Worm (Caenorhabditis elegans) whole organism, L2 larva: ENCODE measurements around the gene F14B8.6.

Experiments
- C34F6.9 ChIP-seq: fragments of 150-350 bp; optimal IDR thresholded peaks from 2 replicates; lab custom pipeline; 2014; ENCODE audit warnings: missing biosample characterization, missing genetic modification characterization
- F13H6.1 ChIP-seq: sonication (generic microtip); optimal IDR thresholded peaks from 2 replicates; lab custom pipeline; 2016; ENCODE audit warnings: missing genetic modification characterization, missing compliant biosample characterization
- R02D3.7 ChIP-seq: fragments of 150-350 bp; optimal IDR thresholded peaks from 2 replicates; lab custom pipeline; 2014; ENCODE audit warnings: missing biosample characterization, missing genetic modification characterization
- Y55F3AM.14 ChIP-seq: fragments of 200-800 bp; sonication (Bioruptor generic); optimal IDR thresholded peaks from 2 replicates; lab custom pipeline; 2018; ENCODE audit warnings: mild to moderate bottlenecking, missing genetic modification characterization, missing compliant biosample characterization
- ZK546.5 ChIP-seq: sonication (generic microtip); optimal IDR thresholded peaks from 2 replicates; lab custom pipeline; 2017; ENCODE audit warnings: missing biosample characterization, missing genetic modification characterization
- blmp-1 ChIP-seq: sonication (generic microtip); optimal IDR thresholded peaks from 2 replicates; lab custom pipeline; 2017; ENCODE audit warnings: missing genetic modification characterization, mild to moderate bottlenecking, missing compliant biosample characterization, antibody characterized with exemption, moderate library complexity; ENCODE audit not compliant: insufficient read depth
- ceh-16 ChIP-seq: fragments of 150-350 bp; optimal IDR thresholded peaks from 2 replicates; lab custom pipeline; 2014; ENCODE audit warnings: missing biosample characterization, missing genetic modification characterization
- ceh-82 ChIP-seq: fragments of 150-350 bp; optimal IDR thresholded peaks from 2 replicates; lab custom pipeline; 2014; ENCODE audit warnings: missing biosample characterization, missing genetic modification characterization
- crh-2 ChIP-seq: sonication (generic microtip); optimal IDR thresholded peaks from 2 replicates; lab custom pipeline; 2017; ENCODE audit warnings: missing biosample characterization, missing genetic modification characterization
- elt-1 ChIP-seq: fragments of 150-350 bp; optimal IDR thresholded peaks from 2 replicates; lab custom pipeline; 2014; ENCODE audit warnings: missing biosample characterization, missing genetic modification characterization
- fos-1 ChIP-seq: fragments of 150-350 bp; optimal IDR thresholded peaks from 2 replicates; lab custom pipeline; 2014; ENCODE audit warnings: missing biosample characterization, missing genetic modification characterization
- gmeb-1 ChIP-seq: fragments of 150-350 bp; optimal IDR thresholded peaks from 2 replicates; lab custom pipeline; 2014; ENCODE audit warnings: missing biosample characterization, missing genetic modification characterization
- lin-11 ChIP-seq: fragments of 150-350 bp; sonication (generic microtip); optimal IDR thresholded peaks from 2 replicates; lab custom pipeline; 2014; ENCODE audit warnings: missing biosample characterization, missing genetic modification characterization, inconsistent platforms, mixed read lengths
- lin-13 ChIP-seq: fragments of 150-350 bp; optimal IDR thresholded peaks from 2 replicates; lab custom pipeline; 2014; ENCODE audit warnings: missing biosample characterization, missing genetic modification reagents, missing genetic modification characterization
- lsy-2 ChIP-seq, 2 experiments: fragments of 150-350 bp in 1 of 2; sonication (generic microtip) in 1 of 2; optimal IDR thresholded peaks; 2 replicates each; lab custom pipeline; 2014 to 2017; ENCODE audit warnings: missing biosample characterization in 2 of 2, missing genetic modification characterization in 2 of 2
- mab-5 ChIP-seq: fragments of 150-350 bp; optimal IDR thresholded peaks from 2 replicates; lab custom pipeline; 2014; ENCODE audit warnings: missing biosample characterization, missing genetic modification characterization
- mdl-1 ChIP-seq, 2 experiments: fragments of 150-350 bp in 1 of 2; sonication (generic microtip) in 1 of 2; optimal IDR thresholded peaks; 2 replicates each; lab custom pipeline; 2017; ENCODE audit warnings: missing biosample characterization in 2 of 2, missing genetic modification characterization in 2 of 2
- nhr-11 ChIP-seq: fragments of 150-350 bp; optimal IDR thresholded peaks from 2 replicates; lab custom pipeline; 2014; ENCODE audit warnings: missing biosample characterization, missing genetic modification characterization
- nhr-12 ChIP-seq: fragments of 150-350 bp; optimal IDR thresholded peaks from 2 replicates; lab custom pipeline; 2014; ENCODE audit warnings: missing biosample characterization, missing genetic modification characterization
- nhr-129 ChIP-seq: fragments of 150-350 bp; optimal IDR thresholded peaks from 2 replicates; lab custom pipeline; 2014; ENCODE audit warnings: missing biosample characterization, missing genetic modification characterization
- nhr-21 ChIP-seq: fragments of 150-350 bp; optimal IDR thresholded peaks from 2 replicates; lab custom pipeline; 2014; ENCODE audit warnings: missing biosample characterization, missing genetic modification characterization
- nhr-23 ChIP-seq: fragments of 150-350 bp; optimal IDR thresholded peaks from 2 replicates; lab custom pipeline; 2014; ENCODE audit warnings: missing biosample characterization, missing genetic modification reagents, missing genetic modification characterization
- nhr-237 ChIP-seq: fragments of 150-350 bp; optimal IDR thresholded peaks from 2 replicates; lab custom pipeline; 2014; ENCODE audit warnings: missing biosample characterization, missing genetic modification characterization
- nhr-25 ChIP-seq: fragments of 150-350 bp; sonication (generic microtip); optimal IDR thresholded peaks from 3 replicates; lab custom pipeline; 2014; ENCODE audit warnings: missing biosample characterization, missing genetic modification characterization
- nhr-6 ChIP-seq: fragments of 150-350 bp; optimal IDR thresholded peaks from 2 replicates; lab custom pipeline; 2014; ENCODE audit warnings: missing biosample characterization, missing genetic modification characterization
- nhr-77 ChIP-seq: fragments of 150-350 bp; optimal IDR thresholded peaks from 2 replicates; lab custom pipeline; 2014; ENCODE audit warnings: missing biosample characterization, missing genetic modification characterization
- peb-1 ChIP-seq: fragments of 150-350 bp; optimal IDR thresholded peaks from 2 replicates; lab custom pipeline; 2014; ENCODE audit warnings: missing biosample characterization, missing genetic modification characterization
- sem-4 ChIP-seq: fragments of 150-350 bp; optimal IDR thresholded peaks from 2 replicates; lab custom pipeline; 2014; ENCODE audit warnings: missing biosample characterization, missing genetic modification reagents, missing genetic modification characterization
- skn-1 ChIP-seq: sonication (generic microtip); optimal IDR thresholded peaks from 2 replicates; lab custom pipeline; 2017; ENCODE audit warnings: missing biosample characterization, missing genetic modification characterization
- sma-3 ChIP-seq: sonication (generic microtip); optimal IDR thresholded peaks from 2 replicates; lab custom pipeline; 2016; ENCODE audit warnings: missing genetic modification reagents, missing genetic modification characterization, missing compliant biosample characterization
- sma-9 ChIP-seq, 2 experiments: fragments of 150-350 bp in 1 of 2; sonication (generic microtip) in 1 of 2; optimal IDR thresholded peaks; 2 replicates each; lab custom pipeline; 2014 to 2016; ENCODE audit warnings: missing genetic modification characterization in 2 of 2, mild to moderate bottlenecking in 1 of 2, missing biosample characterization in 1 of 2, missing compliant biosample characterization in 1 of 2, missing genetic modification reagents in 1 of 2, moderate library complexity in 1 of 2
- snpc-4 ChIP-seq: fragments of 150-350 bp; optimal IDR thresholded peaks from 2 replicates; lab custom pipeline; 2014; ENCODE audit warnings: missing biosample characterization, missing genetic modification characterization
- unc-55 ChIP-seq: fragments of 150-350 bp; sonication (generic microtip); optimal IDR thresholded peaks from 3 replicates; lab custom pipeline; 2014; ENCODE audit warnings: missing biosample characterization, missing genetic modification reagents, missing genetic modification characterization
- zag-1 ChIP-seq: fragments of 150-350 bp; optimal IDR thresholded peaks from 2 replicates; lab custom pipeline; 2014; ENCODE audit warnings: missing biosample characterization, missing genetic modification characterization
- ztf-1 ChIP-seq: fragments of 200-800 bp; sonication (Bioruptor generic); conservative IDR thresholded peaks from 2 replicates; pipeline ENCODE4 v1.3.6; 2022; ENCODE audit warnings: missing genetic modification characterization, missing compliant biosample characterization

The F14B8.6 gene

ce11 chrX:6905581-6905980 is 26.6 kb downstream of the F14B8.6 start:
- TF ChIP-seq F13H6.1 (tag; lab: Kevin White, UChicago): peak; percentile 47
- TF ChIP-seq sma-9 (GFP tag; optimal IDR thresholded peaks at IDR 0.05; lab: Kevin White, UChicago): peak; percentile 38
- no peak for TF ChIP-seq sma-9 (tag; optimal IDR thresholded peaks at IDR 0.05; lab: Kevin White, UChicago)
- no peak for TF ChIP-seq sem-4 (tag; lab: Kevin White, UChicago)
- TF ChIP-seq ceh-16 (tag; lab: Kevin White, UChicago): no peak
- TF ChIP-seq nhr-6 (tag; lab: Kevin White, UChicago): no peak
- TF ChIP-seq lin-11: no peak
- TF ChIP-seq ZK546.5: no peak
- peak; percentile 65 for TF ChIP-seq crh-2 (tag; lab: Kevin White, UChicago)
- TF ChIP-seq nhr-21: no peak
- peak; percentile 67 for TF ChIP-seq fos-1 (tag; lab: Kevin White, UChicago)
- peak; percentile 84 for TF ChIP-seq nhr-129 (tag; lab: Kevin White, UChicago)
- no peak for TF ChIP-seq unc-55

ce11 chrX:6904064-6904771 is 28.0 kb downstream of the F14B8.6 start, which contains the start of gene sid-5:
Gene sid-5 (plus strand): TSS chrX:6904721.
- TF ChIP-seq F13H6.1 (tag; lab: Kevin White, UChicago): no peak
- TF ChIP-seq sem-4 (tag; lab: Kevin White, UChicago): no peak
- TF ChIP-seq nhr-12 (tag; lab: Kevin White, UChicago): no peak
- TF ChIP-seq nhr-23 (tag; lab: Kevin White, UChicago): no peak
- TF ChIP-seq C34F6.9 (tag; lab: Kevin White, UChicago): no peak
- TF ChIP-seq nhr-129 (tag; lab: Kevin White, UChicago): peak; percentile 7
- no peak for TF ChIP-seq gmeb-1
- TF ChIP-seq zag-1 (tag; lab: Kevin White, UChicago): no peak
- no peak for TF ChIP-seq skn-1
- no peak for TF ChIP-seq ZK546.5
- TF ChIP-seq lsy-2 (tag; optimal IDR thresholded peaks at IDR 0.05; lab: Kevin White, UChicago): no peak
- TF ChIP-seq blmp-1 (tag; lab: Kevin White, UChicago): no peak
- TF ChIP-seq nhr-237: no peak
- no peak for TF ChIP-seq ceh-82 (tag; lab: Kevin White, UChicago)
- no peak for TF ChIP-seq snpc-4 (tag; lab: Kevin White, UChicago)
- peak; percentile 8 for TF ChIP-seq nhr-25 (tag; lab: Kevin White, UChicago)
- TF ChIP-seq nhr-11 (tag; lab: Kevin White, UChicago): no peak
- TF ChIP-seq lin-11: no peak

- TF ChIP-seq nhr-6 (tag; lab: Kevin White, UChicago) (no peak), mdl-1 (tag; optimal IDR thresholded peaks at IDR 0.05; lab: Kevin White, UChicago) (peak; percentile 11 to 53), mab-5 (tag; lab: Kevin White, UChicago) (no peak), nhr-77 (tag; lab: Kevin White, UChicago) (no peak), C34F6.9 (tag; lab: Kevin White, UChicago) (peak; percentile 11), snpc-4 (tag; lab: Kevin White, UChicago) (no peak), lin-13 (GFP tag; lab: Kevin White, UChicago) (peak; percentile 36), lsy-2 (tag; optimal IDR thresholded peaks at IDR 0.05; lab: Kevin White, UChicago) (peak; percentile 37 to 41), sma-3 (GFP tag; lab: Kevin White, UChicago) (peak; percentile 58), unc-55 (peak; percentile 74), skn-1 (no peak), nhr-129 (tag; lab: Kevin White, UChicago) (peak; percentile 74), ztf-1 (no peak), fos-1 (tag; lab: Kevin White, UChicago) (peak; percentile 25), elt-1 (no peak), Y55F3AM.14 (GFP tag; lab: Kevin White, UChicago) (no peak), nhr-25 (tag; lab: Kevin White, UChicago) (peak; percentile 7), peb-1 (tag; lab: Kevin White, UChicago) (no peak), crh-2 (tag; lab: Kevin White, UChicago) (peak; percentile 53), nhr-21 (peak; percentile 21), F13H6.1 (tag; lab: Kevin White, UChicago) (peak; percentile 55), gmeb-1 (no peak), sma-9 (GFP tag; optimal IDR thresholded peaks at IDR 0.05; lab: Kevin White, UChicago) (peak; percentile 46), sma-9 (tag; optimal IDR thresholded peaks at IDR 0.05; lab: Kevin White, UChicago) (no peak), R02D3.7 (tag; lab: Kevin White, UChicago) (no peak)
These were observed 29.3 kb downstream of the F14B8.6 start for ce11 chrX:6902958-6903357.
